Worm (Caenorhabditis elegans): ENCODE measurements around the gene ifa-1.

DNA sequence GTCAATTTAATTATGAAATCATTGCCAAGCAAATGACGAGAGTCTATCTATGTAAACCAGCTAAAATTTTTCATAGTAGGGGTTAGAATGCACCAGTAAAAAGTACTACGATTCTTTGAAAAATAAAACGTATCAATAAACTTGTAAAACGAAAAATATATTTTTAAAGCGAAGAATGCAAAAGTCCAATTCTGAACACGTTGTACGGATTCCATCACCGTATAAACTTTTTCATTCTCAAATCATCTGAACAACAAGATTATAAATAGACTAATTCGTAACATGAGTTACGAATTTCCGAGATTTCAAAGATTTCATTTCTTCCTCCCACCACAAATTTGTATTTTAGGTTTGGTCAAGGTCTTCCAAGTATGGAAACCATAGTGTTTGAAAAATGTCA is 45.8 kb downstream of the ifa-1 start, which contains the start of gene nlp-57:
- no peak for TF ChIP-seq ztf-23 (GFP tag; IDR thresholded peaks at IDR 0.05)
- no peak for TF ChIP-seq cog-1 (tag; optimal IDR thresholded peaks at IDR 0.05)
- no peak for TF ChIP-seq tab-1 (GFP tag; IDR thresholded peaks at IDR 0.05)
- no peak for TF ChIP-seq flt-1 (GFP tag; IDR thresholded peaks at IDR 0.05)
- no peak for TF ChIP-seq med-1 (GFP tag; optimal IDR thresholded peaks at IDR 0.05; ENCODE audit: insufficient read depth)
